Worm (Caenorhabditis elegans) whole organism, early embryonic: Measurements from ENCODE around the gene set-4.
A peak's percentile ranks its signal among the peaks of the same experiment; 100 is the strongest.

Experiments used
- B0310.2 ChIP-seq: sonication (generic microtip); optimal IDR thresholded peaks from 2 replicates; lab custom pipeline; 2016; ENCODE audit warnings: mild to moderate bottlenecking, missing genetic modification characterization, missing compliant biosample characterization
- F13C5.2 ChIP-seq: sonication (generic microtip); optimal IDR thresholded peaks from 2 replicates; lab custom pipeline; 2017; ENCODE audit warnings: mild to moderate bottlenecking, missing genetic modification characterization, inconsistent platforms, missing compliant biosample characterization
- aly-1 ChIP-seq: sonication (generic microtip); optimal IDR thresholded peaks from 2 replicates; lab custom pipeline; 2016; ENCODE audit warnings: missing genetic modification characterization, missing compliant biosample characterization
- ama-1 ChIP-seq: fragments of 150-350 bp; optimal IDR thresholded peaks from 2 replicates; lab custom pipeline; 2014
- ceh-13 ChIP-seq: fragments of 200-800 bp; sonication (Bioruptor generic); optimal IDR thresholded peaks from 2 replicates; lab custom pipeline; 2018; ENCODE audit warnings: mild to moderate bottlenecking, missing genetic modification characterization, missing compliant biosample characterization
- ceh-36 ChIP-seq: sonication (generic microtip); optimal IDR thresholded peaks from 2 replicates; lab custom pipeline; 2016; ENCODE audit warnings: missing genetic modification characterization, inconsistent platforms, missing compliant biosample characterization
- ets-7 ChIP-seq: sonication (generic microtip); optimal IDR thresholded peaks from 2 replicates; lab custom pipeline; 2016; ENCODE audit warnings: missing genotype, missing genetic modification characterization, missing compliant biosample characterization
- flt-1 ChIP-seq: fragments of 200-800 bp; sonication (Bioruptor generic); IDR thresholded peaks from 2 replicates; pipeline ENCODE4 v1.3.6; 2022; ENCODE audit warnings: missing genetic modification characterization, missing compliant biosample characterization
- hmbx-1 ChIP-seq: sonication (generic microtip); optimal IDR thresholded peaks from 2 replicates; lab custom pipeline; 2016; ENCODE audit warnings: mild to moderate bottlenecking, missing genetic modification characterization, missing compliant biosample characterization
- hmg-4 ChIP-seq: fragments of 200-800 bp; sonication (Bioruptor generic); optimal IDR thresholded peaks from 2 replicates; lab custom pipeline; 2018; ENCODE audit warnings: mild to moderate bottlenecking, missing genetic modification characterization, missing compliant biosample characterization
- hnd-1 ChIP-seq: sonication (generic microtip); optimal IDR thresholded peaks from 2 replicates; lab custom pipeline; 2016; ENCODE audit warnings: missing genetic modification characterization, missing compliant biosample characterization
- pes-1 ChIP-seq: fragments of 200-800 bp; sonication (Bioruptor generic); IDR thresholded peaks from 2 replicates; pipeline ENCODE4 v1.3.6; 2022; ENCODE audit warnings: missing genetic modification reagents, missing genetic modification characterization, missing compliant biosample characterization
- scrt-1 ChIP-seq: fragments of 200-800 bp; sonication (Bioruptor generic); IDR thresholded peaks from 2 replicates; pipeline ENCODE4 v1.3.6; 2022; ENCODE audit warnings: missing genetic modification characterization, missing compliant biosample characterization
- sea-1 ChIP-seq: fragments of 200-800 bp; sonication (Bioruptor generic); conservative IDR thresholded peaks from 2 replicates; pipeline ENCODE4 v1.3.6; 2022; ENCODE audit warnings: missing genetic modification characterization, missing compliant biosample characterization
- tbx-11 ChIP-seq: fragments of 200-800 bp; sonication (Bioruptor generic); IDR thresholded peaks from 2 replicates; pipeline ENCODE4 v1.3.6; 2022; ENCODE audit warnings: missing genetic modification characterization, missing compliant biosample characterization
- tbx-37 ChIP-seq: fragments of 200-800 bp; sonication (Bioruptor generic); conservative IDR thresholded peaks from 2 replicates; pipeline ENCODE4 v1.3.6; 2022; ENCODE audit warnings: missing genetic modification reagents, missing genetic modification characterization, missing compliant biosample characterization
- tra-4 ChIP-seq: sonication (generic microtip); optimal IDR thresholded peaks from 2 replicates; lab custom pipeline; 2017; ENCODE audit warnings: missing genetic modification characterization, missing compliant biosample characterization

Gene set-4

ce11 chrII:6349968-6350367 lies 18.8 kb upstream of the set-4 start:
- TF ChIP-seq scrt-1 (GFP tag; lab: Robert Waterston, UW) = no peak
- TF ChIP-seq hnd-1 (tag; lab: Kevin White, UChicago) = no peak
- TF ChIP-seq sea-1 = no peak

- TF ChIP-seq hnd-1 (tag; lab: Kevin White, UChicago) (peak; percentile 6), ama-1 (lab: Kevin White, UChicago) (no peak), tra-4 (no peak), scrt-1 (GFP tag; lab: Robert Waterston, UW) (no peak), hmg-4 (GFP tag; lab: Kevin White, UChicago) (peak; percentile 34), hmbx-1 (tag; lab: Kevin White, UChicago) (no peak), B0310.2 (tag; lab: Kevin White, UChicago) (no peak), flt-1 (GFP tag; lab: Robert Waterston, UW) (0 out of 2 replicates have a peak, but pooled peaks have one; percentile 51), sea-1 (no peak), ceh-13 (GFP tag; lab: Kevin White, UChicago) (no peak), tbx-37 (GFP tag; lab: Robert Waterston, UW) (no peak), aly-1 (tag; lab: Kevin White, UChicago) (peak; percentile 9), tbx-11 (GFP tag; lab: Robert Waterston, UW) (no peak), ets-7 (no peak), ceh-36 (tag; lab: Kevin White, UChicago) (peak; percentile 35), F13C5.2 (no peak), pes-1 (GFP tag; lab: Robert Waterston, UW) (0 out of 2 replicates have a peak, but pooled peaks have one; percentile 8)
Observed at ce11 chrII:6348360-6348759, 17.2 kb upstream of the set-4 start.

DNA sequence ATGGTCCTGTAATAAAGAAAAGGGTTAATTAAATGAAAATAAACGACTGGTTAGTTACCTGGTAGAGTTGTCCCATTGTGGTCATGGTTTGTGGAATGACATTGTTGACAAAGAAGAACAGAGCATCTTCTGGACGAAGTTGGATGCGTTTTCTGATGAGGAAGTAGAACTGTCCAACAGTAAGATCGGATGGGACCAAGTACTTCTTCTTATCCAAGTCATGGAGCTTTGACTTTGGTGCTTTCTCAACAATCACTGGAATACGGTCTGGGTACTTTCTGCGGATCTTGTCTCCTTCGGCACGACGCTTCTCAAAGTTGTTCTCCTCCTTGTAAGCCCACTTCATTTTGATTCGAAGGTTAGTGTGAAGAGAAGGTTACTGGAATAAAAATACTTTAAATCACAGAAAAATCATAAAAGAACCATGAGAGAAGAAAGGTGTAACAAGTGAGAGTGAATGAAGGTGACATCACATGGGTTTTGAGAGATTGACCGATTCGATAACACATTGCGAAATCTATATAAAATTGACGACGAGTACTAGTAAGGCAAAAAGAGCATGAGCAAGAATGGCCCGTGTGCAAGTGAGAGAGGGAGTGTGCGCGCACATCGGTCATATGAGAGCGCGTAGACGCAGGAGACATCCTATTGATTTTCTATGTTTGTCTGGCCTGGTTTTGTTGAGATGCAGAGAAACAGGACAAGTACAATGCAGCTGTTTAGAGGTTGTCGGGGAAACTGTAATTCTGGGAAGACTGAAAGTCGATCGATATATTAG lies 16.4 kb upstream of the set-4 start, which contains the start of gene lgg-1:
TSS of gene lgg-1 (minus strand) at position 379 of the 778 bp plus-strand sequence.
- TF ChIP-seq tra-4 = no peak
- 0 out of 2 replicates have a peak, but pooled peaks have one; percentile 48 for TF ChIP-seq sea-1
- no peak for TF ChIP-seq ets-7
- TF ChIP-seq ama-1 (lab: Kevin White, UChicago) = peak; percentile 23
- TF ChIP-seq F13C5.2 = peak; percentile 20

ce11 chrII:6346551-6347079 lies 15.5 kb upstream of the set-4 start:
- TF ChIP-seq pes-1 (GFP tag; lab: Robert Waterston, UW) (no peak), sea-1 (no peak), tbx-11 (GFP tag; lab: Robert Waterston, UW) (no peak), ceh-36 (tag; lab: Kevin White, UChicago) (peak; percentile 19), B0310.2 (tag; lab: Kevin White, UChicago) (no peak), tbx-37 (GFP tag; lab: Robert Waterston, UW) (no peak), F13C5.2 (no peak), ceh-13 (GFP tag; lab: Kevin White, UChicago) (no peak), tra-4 (no peak), scrt-1 (GFP tag; lab: Robert Waterston, UW) (no peak), hmbx-1 (tag; lab: Kevin White, UChicago) (peak; percentile 18)

- TF ChIP-seq scrt-1 (GFP tag; lab: Robert Waterston, UW) (no peak), pes-1 (GFP tag; lab: Robert Waterston, UW) (no peak), ceh-13 (GFP tag; lab: Kevin White, UChicago) (no peak), hmg-4 (GFP tag; lab: Kevin White, UChicago) (no peak), tbx-11 (GFP tag; lab: Robert Waterston, UW) (no peak), hmbx-1 (tag; lab: Kevin White, UChicago) (no peak), tbx-37 (GFP tag; lab: Robert Waterston, UW) (no peak), ets-7 (no peak), ama-1 (lab: Kevin White, UChicago) (no peak)
Observed at ce11 chrII:6345195-6346158, 14.3 kb upstream of the set-4 start, which contains the start of gene C32D5.8. C32D5.8 (minus strand) TSS chrII:6345964.

ce11 chrII:6344513-6344912 lies 13.4 kb upstream of the set-4 start:
- TF ChIP-seq ceh-36 (tag; lab: Kevin White, UChicago) = no peak
- TF ChIP-seq hmg-4 (GFP tag; lab: Kevin White, UChicago) = no peak
- TF ChIP-seq scrt-1 (GFP tag; lab: Robert Waterston, UW) = no peak
- TF ChIP-seq F13C5.2 = no peak
- TF ChIP-seq pes-1 (GFP tag; lab: Robert Waterston, UW) = no peak
- TF ChIP-seq tra-4 = no peak

DNA sequence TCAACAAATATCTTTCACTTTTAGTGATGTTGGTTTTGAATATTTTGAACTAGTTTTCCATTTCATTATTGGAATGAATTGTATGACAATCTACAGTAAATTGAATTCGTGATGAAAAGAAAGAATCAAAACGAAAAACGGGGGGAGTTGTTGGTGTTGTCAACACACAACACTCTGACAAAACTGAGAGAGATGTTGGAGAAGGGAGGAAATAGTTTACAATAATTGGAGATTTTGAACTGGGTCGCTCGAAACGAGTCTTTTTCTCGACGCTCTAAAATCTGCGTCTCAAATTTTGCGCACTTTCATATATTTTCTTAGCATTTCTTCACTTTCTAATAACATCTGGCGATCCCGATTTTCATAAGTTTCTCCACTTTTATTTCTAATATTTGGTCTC lies 12.8 kb upstream of the set-4 start, which contains the start of gene txt-18:
TSS of gene txt-18 (plus strand) at position 180 of the 400 bp plus-strand sequence.
- TF ChIP-seq F13C5.2 (no peak), ets-7 (no peak), hmbx-1 (tag; lab: Kevin White, UChicago) (no peak), tbx-11 (GFP tag; lab: Robert Waterston, UW) (no peak), pes-1 (GFP tag; lab: Robert Waterston, UW) (no peak), aly-1 (tag; lab: Kevin White, UChicago) (no peak), flt-1 (GFP tag; lab: Robert Waterston, UW) (no peak), ceh-13 (GFP tag; lab: Kevin White, UChicago) (no peak), ceh-36 (tag; lab: Kevin White, UChicago) (no peak), B0310.2 (tag; lab: Kevin White, UChicago) (no peak), tra-4 (no peak)
